Worm (Caenorhabditis elegans) whole organism, L4 larva: ENCODE data around the gene clec-135.

ENCODE experiments used
- F37D6.2 ChIP-seq: sonication (generic microtip); optimal IDR thresholded peaks from 2 replicates; lab custom pipeline; 2016; ENCODE audit warnings: mild to moderate bottlenecking, missing genetic modification characterization, missing compliant biosample characterization
- F49E8.2 ChIP-seq: sonication (generic microtip); optimal IDR thresholded peaks from 2 replicates; lab custom pipeline; 2016; ENCODE audit warnings: missing compliant biosample characterization, mild to moderate bottlenecking, missing genetic modification characterization, borderline replicate concordance
- R02D3.7 ChIP-seq: fragments of 150-350 bp; sonication (generic microtip); optimal IDR thresholded peaks from 3 replicates; lab custom pipeline; 2014; ENCODE audit warnings: missing biosample characterization, missing genetic modification characterization
- T20F7.1 ChIP-seq: fragments of 200-800 bp; sonication (Bioruptor generic); optimal IDR thresholded peaks from 2 replicates; lab custom pipeline; 2018; ENCODE audit warnings: mild to moderate bottlenecking, missing genetic modification characterization, missing compliant biosample characterization
- T26A8.4 ChIP-seq: fragments of 200-800 bp; sonication (Bioruptor generic); IDR thresholded peaks from 2 replicates; pipeline ENCODE4 v1.3.6; 2022; ENCODE audit warnings: missing genetic modification characterization, missing compliant biosample characterization
- Y105C5A.15 ChIP-seq: fragments of 200-800 bp; sonication (Bioruptor generic); IDR thresholded peaks from 2 replicates; pipeline ENCODE4 v1.3.6; 2022; ENCODE audit warnings: missing genetic modification characterization, missing compliant biosample characterization
- Y48G9A.11 ChIP-seq: fragments of 200-800 bp; sonication (Bioruptor generic); IDR thresholded peaks from 2 replicates; pipeline ENCODE4 v1.3.6; 2022; ENCODE audit warnings: missing genetic modification reagents, missing genetic modification characterization, missing compliant biosample characterization
- ZK337.2 ChIP-seq: fragments of 200-800 bp; sonication (Bioruptor generic); IDR thresholded peaks from 2 replicates; pipeline ENCODE4 v1.3.6; 2022; ENCODE audit warnings: missing genetic modification reagents, missing genetic modification characterization, missing compliant biosample characterization
- ZK546.5 ChIP-seq, 2 experiments: sonication (generic microtip); optimal IDR thresholded peaks; 2 replicates each; lab custom pipeline; 2017; ENCODE audit warnings: missing biosample characterization in 2 of 2, missing genetic modification characterization in 2 of 2
- ama-1 ChIP-seq: fragments of 150-350 bp; optimal IDR thresholded peaks from 2 replicates; lab custom pipeline; 2014; ENCODE audit warnings: inconsistent platforms, mixed read lengths
- ctbp-1 ChIP-seq: fragments of 200-800 bp; sonication (Bioruptor generic); IDR thresholded peaks from 2 replicates; pipeline ENCODE4 v1.3.6; 2022; ENCODE audit warnings: missing genetic modification reagents, missing genetic modification characterization, missing compliant biosample characterization
- daf-16 ChIP-seq, 3 experiments: sonication (generic microtip); optimal IDR thresholded peaks; 2 replicates each; lab custom pipeline; 2016 to 2017; ENCODE audit warnings: missing genetic modification characterization in 3 of 3, missing genetic modification reagents in 3 of 3, mild to moderate bottlenecking in 2 of 3, missing compliant biosample characterization in 2 of 3, missing biosample characterization in 1 of 3, moderate library complexity in 1 of 3
- daf-19 ChIP-seq: fragments of 200-800 bp; sonication (Bioruptor generic); conservative IDR thresholded peaks from 2 replicates; pipeline ENCODE4 v1.3.6; 2022; ENCODE audit warnings: missing genetic modification characterization, missing compliant biosample characterization
- daf-8 ChIP-seq: fragments of 200-800 bp; sonication (Bioruptor generic); IDR thresholded peaks from 2 replicates; pipeline ENCODE4 v1.3.6; 2022; ENCODE audit warnings: missing genetic modification characterization, missing compliant biosample characterization
- dmd-6 ChIP-seq: fragments of 200-800 bp; sonication (Bioruptor generic); IDR thresholded peaks from 2 replicates; pipeline ENCODE4 v1.3.6; 2022; ENCODE audit warnings: missing genetic modification reagents, missing genetic modification characterization, missing compliant biosample characterization
- duxl-1 ChIP-seq: sonication (generic microtip); optimal IDR thresholded peaks from 2 replicates; lab custom pipeline; 2016; ENCODE audit warnings: mild to moderate bottlenecking, missing genetic modification characterization, moderate library complexity, missing compliant biosample characterization; ENCODE audit not compliant: poor library complexity
- dve-1 ChIP-seq: sonication (generic microtip); optimal IDR thresholded peaks from 2 replicates; lab custom pipeline; 2017; ENCODE audit warnings: antibody characterized with exemption, mild to moderate bottlenecking, missing genetic modification characterization, missing compliant biosample characterization; ENCODE audit not compliant: insufficient read depth
- egl-27 ChIP-seq: sonication (generic microtip); optimal IDR thresholded peaks from 3 replicates; lab custom pipeline; 2017; ENCODE audit warnings: missing biosample characterization, missing genetic modification reagents, missing genetic modification characterization
- fos-1 ChIP-seq: fragments of 150-350 bp; optimal IDR thresholded peaks from 2 replicates; lab custom pipeline; 2014; ENCODE audit warnings: missing biosample characterization, missing genetic modification characterization
- gei-8 ChIP-seq: fragments of 200-800 bp; sonication (Bioruptor generic); optimal IDR thresholded peaks from 2 replicates; lab custom pipeline; 2018; ENCODE audit warnings: mild to moderate bottlenecking, missing genetic modification characterization, missing compliant biosample characterization
- hmg-1.1 ChIP-seq: fragments of 200-800 bp; sonication (Bioruptor generic); IDR thresholded peaks from 2 replicates; pipeline ENCODE4 v1.3.6; 2022; ENCODE audit warnings: missing genetic modification reagents, missing genetic modification characterization, missing compliant biosample characterization
- lim-7 ChIP-seq: fragments of 200-800 bp; sonication (Bioruptor generic); IDR thresholded peaks from 2 replicates; pipeline ENCODE4 v1.3.6; 2022; ENCODE audit warnings: missing genetic modification characterization, missing compliant biosample characterization
- lin-13 ChIP-seq: fragments of 150-350 bp; optimal IDR thresholded peaks from 2 replicates; lab custom pipeline; 2014; ENCODE audit warnings: missing biosample characterization, missing genetic modification reagents, missing genetic modification characterization
- lin-15B ChIP-seq: fragments of 150-350 bp; sonication (generic microtip); optimal IDR thresholded peaks from 3 replicates; lab custom pipeline; 2014; ENCODE audit warnings: missing biosample characterization, missing genetic modification characterization
- lin-29 ChIP-seq: fragments of 200-800 bp; sonication (Bioruptor generic); IDR thresholded peaks from 2 replicates; pipeline ENCODE4 v1.3.6; 2022; ENCODE audit warnings: missing genetic modification reagents, missing genetic modification characterization, missing compliant biosample characterization
- lin-38 ChIP-seq: fragments of 200-800 bp; sonication (Bioruptor generic); IDR thresholded peaks from 2 replicates; pipeline ENCODE4 v1.3.6; 2022; ENCODE audit warnings: missing genetic modification reagents, missing genetic modification characterization, missing compliant biosample characterization
- lin-39 ChIP-seq: fragments of 150-350 bp; optimal IDR thresholded peaks from 2 replicates; lab custom pipeline; 2014; ENCODE audit warnings: missing biosample characterization, missing genetic modification reagents, missing genetic modification characterization
- lir-3 ChIP-seq: sonication (generic microtip); optimal IDR thresholded peaks from 2 replicates; lab custom pipeline; 2016; ENCODE audit warnings: mild to moderate bottlenecking, missing genetic modification characterization, missing compliant biosample characterization
- mdl-1 ChIP-seq, 2 experiments: fragments of 150-350 bp in 1 of 2; sonication (generic microtip) in 1 of 2; optimal IDR thresholded peaks; 2 replicates each; lab custom pipeline; 2014 to 2017; ENCODE audit warnings: missing biosample characterization in 2 of 2, missing genetic modification characterization in 2 of 2
- mep-1 ChIP-seq: fragments of 150-350 bp; sonication (generic microtip); optimal IDR thresholded peaks from 3 replicates; lab custom pipeline; 2014; ENCODE audit warnings: missing biosample characterization, missing genetic modification characterization
- mxl-2 ChIP-seq: fragments of 200-800 bp; sonication (Bioruptor generic); conservative IDR thresholded peaks from 2 replicates; pipeline ENCODE4 v1.3.6; 2022; ENCODE audit warnings: missing genetic modification reagents, missing genetic modification characterization, missing compliant biosample characterization
- mxl-3 ChIP-seq: fragments of 200-800 bp; sonication (Bioruptor generic); optimal IDR thresholded peaks from 2 replicates; lab custom pipeline; 2018; ENCODE audit warnings: mild to moderate bottlenecking, missing genetic modification characterization, missing compliant biosample characterization
- nhr-111 ChIP-seq: fragments of 200-800 bp; sonication (Bioruptor generic); optimal IDR thresholded peaks from 2 replicates; lab custom pipeline; 2018; ENCODE audit warnings: mild to moderate bottlenecking, missing genetic modification characterization, missing compliant biosample characterization
- nhr-25 ChIP-seq: sonication (generic microtip); optimal IDR thresholded peaks from 2 replicates; lab custom pipeline; 2017; ENCODE audit warnings: missing genetic modification characterization, mild to moderate bottlenecking, missing compliant biosample characterization, antibody characterized with exemption, moderate library complexity, borderline replicate concordance; ENCODE audit not compliant: insufficient read depth
- nhr-41 ChIP-seq: fragments of 200-800 bp; sonication (Bioruptor generic); IDR thresholded peaks from 2 replicates; pipeline ENCODE4 v1.3.6; 2022; ENCODE audit warnings: missing genetic modification reagents, missing genetic modification characterization, missing compliant biosample characterization
- nhr-42 ChIP-seq: fragments of 200-800 bp; sonication (Bioruptor generic); IDR thresholded peaks from 2 replicates; pipeline ENCODE4 v1.3.6; 2022; ENCODE audit warnings: missing genetic modification characterization, missing compliant biosample characterization
- nhr-48 ChIP-seq: sonication (generic microtip); optimal IDR thresholded peaks from 2 replicates; lab custom pipeline; 2016; ENCODE audit warnings: mild to moderate bottlenecking, missing genetic modification characterization, missing compliant biosample characterization
- nhr-6 ChIP-seq: fragments of 150-350 bp; optimal IDR thresholded peaks from 2 replicates; lab custom pipeline; 2014; ENCODE audit warnings: missing biosample characterization, missing genetic modification characterization
- nhr-77 ChIP-seq: fragments of 150-350 bp; optimal IDR thresholded peaks from 2 replicates; lab custom pipeline; 2014; ENCODE audit warnings: missing biosample characterization, missing genetic modification characterization
- pha-4 ChIP-seq, 2 experiments: fragments of 150-350 bp in 1 of 2; fragments of 200-800 bp in 1 of 2; sonication (Bioruptor generic) in 1 of 2; IDR thresholded peaks in 1 of 2; optimal IDR thresholded peaks in 1 of 2; 2 replicates each; pipeline versions ENCODE4 v1.3.6 to Lab custom; 2014 to 2022; ENCODE audit warnings: missing genetic modification characterization in 2 of 2, missing genetic modification reagents in 2 of 2, missing biosample characterization in 1 of 2, missing compliant biosample characterization in 1 of 2
- skn-1 ChIP-seq: fragments of 150-350 bp; optimal IDR thresholded peaks from 2 replicates; lab custom pipeline; 2014; ENCODE audit warnings: missing biosample characterization, missing genetic modification characterization
- spr-3 ChIP-seq: fragments of 200-800 bp; sonication (Bioruptor generic); optimal IDR thresholded peaks from 2 replicates; lab custom pipeline; 2018; ENCODE audit warnings: mild to moderate bottlenecking, missing genetic modification characterization, missing compliant biosample characterization
- tra-1 ChIP-seq: fragments of 200-800 bp; sonication (Bioruptor generic); IDR thresholded peaks from 2 replicates; pipeline ENCODE4 v1.3.6; 2022; ENCODE audit warnings: missing genetic modification reagents, missing genetic modification characterization, missing compliant biosample characterization
- unc-130 ChIP-seq: sonication (generic microtip); optimal IDR thresholded peaks from 2 replicates; lab custom pipeline; 2016; ENCODE audit warnings: missing genetic modification reagents, missing genetic modification characterization, missing compliant biosample characterization
- unc-62 ChIP-seq, 3 experiments: fragments of 150-350 bp in 1 of 3; sonication (generic microtip); optimal IDR thresholded peaks in 2 of 3; peaks in 1 of 3; 1 replicate in 1 of 3; 2 replicates in 2 of 3; lab custom pipeline; 2014 to 2017; ENCODE audit warnings: missing biosample characterization in 3 of 3, missing genetic modification characterization in 3 of 3, missing genetic modification reagents in 3 of 3, missing genotype in 1 of 3
- zag-1 ChIP-seq: fragments of 150-350 bp; optimal IDR thresholded peaks from 2 replicates; lab custom pipeline; 2014; ENCODE audit warnings: missing biosample characterization, missing genetic modification characterization
- zfp-3 ChIP-seq: fragments of 200-800 bp; sonication (Bioruptor generic); conservative IDR thresholded peaks from 2 replicates; pipeline ENCODE4 v1.3.6; 2022; ENCODE audit warnings: missing genetic modification reagents, missing genetic modification characterization, missing compliant biosample characterization
- zip-11 ChIP-seq: fragments of 200-800 bp; sonication (Bioruptor generic); IDR thresholded peaks from 2 replicates; pipeline ENCODE4 v1.3.6; 2022; ENCODE audit warnings: missing genetic modification characterization, missing compliant biosample characterization
- ztf-11 ChIP-seq: fragments of 150-350 bp; optimal IDR thresholded peaks from 2 replicates; lab custom pipeline; 2014; ENCODE audit warnings: missing biosample characterization, missing genetic modification characterization

The clec-135 gene

ce11 chrII:4228112-4228770 is 30.3 kb downstream of the clec-135 start (continued):
- no peak for TF ChIP-seq nhr-6 (tag; lab: Kevin White, UChicago)
- TF ChIP-seq hmg-1.1 (GFP tag; lab: Robert Waterston, UW): no peak
- TF ChIP-seq nhr-111 (GFP tag; lab: Kevin White, UChicago): peak; percentile 33
- no peak for TF ChIP-seq lin-15B (tag; lab: Kevin White, UChicago)
- TF ChIP-seq T26A8.4: no peak
- no peak for TF ChIP-seq daf-19 (GFP tag; lab: Robert Waterston, UW)
- TF ChIP-seq zfp-3 (GFP tag; lab: Robert Waterston, UW): no peak
- TF ChIP-seq ZK546.5 (tag; optimal IDR thresholded peaks at IDR 0.05; lab: Kevin White, UChicago): no peak
- no peak for TF ChIP-seq lir-3 (tag; lab: Kevin White, UChicago)
- no peak for TF ChIP-seq daf-16 (GFP tag; optimal IDR thresholded peaks at IDR 0.05; lab: Kevin White, UChicago)
- no peak for TF ChIP-seq daf-16 (tag; optimal IDR thresholded peaks at IDR 0.05; lab: Kevin White, UChicago)
- no peak for TF ChIP-seq skn-1 (tag; lab: Kevin White, UChicago)
- no peak for TF ChIP-seq lin-29 (GFP tag; lab: Robert Waterston, UW)
- no peak for TF ChIP-seq mxl-3
- no peak for TF ChIP-seq lim-7 (GFP tag; lab: Robert Waterston, UW)
- TF ChIP-seq zag-1 (tag; lab: Kevin White, UChicago): no peak
- TF ChIP-seq mxl-2 (GFP tag; lab: Robert Waterston, UW): no peak
- no peak for TF ChIP-seq fos-1 (tag; lab: Kevin White, UChicago)
- no peak for TF ChIP-seq Y105C5A.15 (GFP tag; lab: Robert Waterston, UW)
- TF ChIP-seq dve-1 (tag; lab: Kevin White, UChicago): no peak
- TF ChIP-seq lin-13: no peak
- TF ChIP-seq nhr-25 (tag; lab: Kevin White, UChicago): no peak
- TF ChIP-seq egl-27 (tag; lab: Kevin White, UChicago): no peak
- TF ChIP-seq lin-38 (GFP tag; lab: Robert Waterston, UW): peak; percentile 59
- TF ChIP-seq tra-1 (GFP tag; lab: Robert Waterston, UW): no peak
- peak; percentile 53 for TF ChIP-seq pha-4 (GFP tag; IDR thresholded peaks at IDR 0.05; lab: Robert Waterston, UW)
- no peak for TF ChIP-seq pha-4 (tag; optimal IDR thresholded peaks at IDR 0.05; lab: Kevin White, UChicago)
- TF ChIP-seq nhr-48: no peak
- TF ChIP-seq ctbp-1 (GFP tag; lab: Robert Waterston, UW): no peak
- no peak for TF ChIP-seq duxl-1 (tag; lab: Kevin White, UChicago)
- no peak for TF ChIP-seq ama-1 (lab: Kevin White, UChicago)
- TF ChIP-seq nhr-77: no peak
- TF ChIP-seq daf-8 (GFP tag; lab: Robert Waterston, UW): no peak
- TF ChIP-seq mep-1 (tag; lab: Kevin White, UChicago): no peak
- TF ChIP-seq gei-8 (GFP tag; lab: Kevin White, UChicago): no peak
- TF ChIP-seq F37D6.2 (tag; lab: Kevin White, UChicago): no peak
- no peak for TF ChIP-seq spr-3 (GFP tag; lab: Kevin White, UChicago)
- no peak for TF ChIP-seq ZK337.2 (GFP tag; lab: Robert Waterston, UW)
- no peak for TF ChIP-seq ztf-11 (tag; lab: Kevin White, UChicago)
- no peak for TF ChIP-seq nhr-42 (GFP tag; lab: Robert Waterston, UW)
- peak; percentile 29; the same call in 1 of the 2 replicates for TF ChIP-seq Y48G9A.11 (GFP tag; lab: Robert Waterston, UW)
- no peak for TF ChIP-seq lin-39 (tag; lab: Kevin White, UChicago)
- no peak for TF ChIP-seq dmd-6 (GFP tag; lab: Robert Waterston, UW)
- TF ChIP-seq F49E8.2 (tag; lab: Kevin White, UChicago): peak; percentile 20
- no peak for TF ChIP-seq T20F7.1 (GFP tag; lab: Kevin White, UChicago)
- TF ChIP-seq unc-130 (GFP tag; lab: Kevin White, UChicago): no peak
- TF ChIP-seq nhr-41 (GFP tag; lab: Robert Waterston, UW): no peak
- peak in 1 of 2 experiments; percentile 89 for TF ChIP-seq unc-62 (GFP tag; optimal IDR thresholded peaks at IDR 0.05 in 1 of 2; lab: Kevin White, UChicago)
- no peak for TF ChIP-seq unc-62 (tag; optimal IDR thresholded peaks at IDR 0.05; lab: Kevin White, UChicago)
- no peak for TF ChIP-seq zip-11 (GFP tag; lab: Robert Waterston, UW)
- TF ChIP-seq R02D3.7 (tag; lab: Kevin White, UChicago): no peak
- no peak for TF ChIP-seq mdl-1 (tag; optimal IDR thresholded peaks at IDR 0.05; lab: Kevin White, UChicago)
